Fruit fly (Drosophila melanogaster): Measurements from ENCODE around the gene hzg.

dm6 chr3L:16043782-16044352, 39.3 kb upstream of the hzg start:
- TF ChIP-seq CG8478 (optimal IDR thresholded peaks at IDR 0.05) (no peak), CTCF (optimal IDR thresholded peaks at IDR 0.05) (no peak)
